Worm (Caenorhabditis elegans) whole organism, mixed stage, embryonic: ENCODE results near the gene gyg-2.

Experiments used
- bed-3 ChIP-seq: fragments of 200-800 bp; sonication (Bioruptor generic); optimal IDR thresholded peaks from 3 replicates; lab custom pipeline; 2018; ENCODE audit warnings: mild to moderate bottlenecking, missing genetic modification characterization, moderate library complexity, missing compliant biosample characterization
- blmp-1 ChIP-seq: fragments of 150-350 bp; optimal IDR thresholded peaks from 2 replicates; lab custom pipeline; 2014; ENCODE audit warnings: missing biosample characterization, missing genetic modification characterization
- cnd-1 ChIP-seq: fragments of 200-800 bp; sonication (Bioruptor generic); optimal IDR thresholded peaks from 2 replicates; lab custom pipeline; 2018; ENCODE audit warnings: mild to moderate bottlenecking, missing genetic modification characterization, missing compliant biosample characterization
- elt-3 ChIP-seq: fragments of 150-350 bp; optimal IDR thresholded peaks from 2 replicates; lab custom pipeline; 2014; ENCODE audit warnings: missing biosample characterization, missing genetic modification characterization
- lsy-2 ChIP-seq: fragments of 150-350 bp; optimal IDR thresholded peaks from 2 replicates; lab custom pipeline; 2014; ENCODE audit warnings: missing biosample characterization, missing genetic modification characterization
- mep-1 ChIP-seq: fragments of 150-350 bp; optimal IDR thresholded peaks from 2 replicates; lab custom pipeline; 2017; ENCODE audit warnings: missing biosample characterization, missing genetic modification reagents, missing genetic modification characterization, inconsistent platforms
- nhr-237 ChIP-seq: fragments of 150-350 bp; optimal IDR thresholded peaks from 2 replicates; lab custom pipeline; 2014; ENCODE audit warnings: missing biosample characterization, missing genetic modification characterization
- nhr-28 ChIP-seq: fragments of 150-350 bp; optimal IDR thresholded peaks from 2 replicates; lab custom pipeline; 2014; ENCODE audit warnings: missing biosample characterization, missing genetic modification characterization
- nhr-76 ChIP-seq: sonication (generic microtip); optimal IDR thresholded peaks from 2 replicates; lab custom pipeline; 2017; ENCODE audit warnings: missing biosample characterization, missing genetic modification characterization
- pha-4 ChIP-seq: fragments of 150-350 bp; optimal IDR thresholded peaks from 2 replicates; lab custom pipeline; 2018; ENCODE audit warnings: missing biosample characterization, missing genetic modification reagents, missing genetic modification characterization
- sptf-1 ChIP-seq: sonication (generic microtip); optimal IDR thresholded peaks from 2 replicates; lab custom pipeline; 2017; ENCODE audit warnings: mild to moderate bottlenecking, missing genetic modification characterization, moderate library complexity, missing compliant biosample characterization
- unc-120 ChIP-seq: sonication (generic microtip); optimal IDR thresholded peaks from 2 replicates; lab custom pipeline; 2017; ENCODE audit warnings: missing genetic modification characterization, missing compliant biosample characterization; ENCODE audit not compliant: poor library complexity, severe bottlenecking
- unc-39 ChIP-seq: fragments of 150-350 bp; optimal IDR thresholded peaks from 2 replicates; lab custom pipeline; 2014; ENCODE audit warnings: missing biosample characterization, missing genetic modification characterization
- unc-62 ChIP-seq: fragments of 150-350 bp; optimal IDR thresholded peaks from 2 replicates; lab custom pipeline; 2014; ENCODE audit warnings: missing biosample characterization, missing genetic modification reagents, missing genetic modification characterization

DNA sequence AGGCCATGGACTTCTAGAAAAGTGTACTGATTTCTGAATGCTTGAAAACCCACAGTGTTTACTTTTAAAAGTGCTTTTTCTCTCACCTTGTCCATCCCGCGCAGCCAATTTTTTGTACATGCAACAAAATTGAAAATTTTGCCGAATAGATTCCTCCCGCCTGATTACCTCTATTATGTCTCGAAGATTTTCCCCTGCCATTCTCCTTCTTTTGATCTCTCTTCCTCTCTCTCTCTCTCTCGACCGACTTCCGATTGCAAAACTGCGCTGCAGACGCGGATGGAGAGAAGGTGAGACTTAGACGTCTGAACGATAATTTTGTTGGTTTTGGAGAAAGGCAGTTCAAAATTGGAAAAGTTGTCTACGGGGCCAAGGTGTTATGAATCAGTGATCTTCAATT, 28.4 kb upstream of the gyg-2 start:
- TF ChIP-seq pha-4 = no peak
- no peak for TF ChIP-seq elt-3 (tag; lab: Kevin White, UChicago)
- TF ChIP-seq cnd-1 (tag; lab: Kevin White, UChicago) = no peak
- TF ChIP-seq sptf-1 (tag; lab: Kevin White, UChicago) = no peak
- TF ChIP-seq nhr-28 (tag; lab: Kevin White, UChicago) = no peak
- no peak for TF ChIP-seq lsy-2 (tag; lab: Kevin White, UChicago)
- no peak for TF ChIP-seq unc-62
- TF ChIP-seq unc-120 (tag; lab: Kevin White, UChicago) = no peak
- TF ChIP-seq unc-39 = no peak
- TF ChIP-seq nhr-237 (tag; lab: Kevin White, UChicago) = no peak
- TF ChIP-seq mep-1 (tag; lab: Kevin White, UChicago) = no peak
- no peak for TF ChIP-seq nhr-76 (tag; lab: Kevin White, UChicago)
- TF ChIP-seq bed-3 = no peak
- TF ChIP-seq blmp-1 (tag; lab: Kevin White, UChicago) = no peak
